Worm (Caenorhabditis elegans): ENCODE results near the gene C25F6.6.

C25F6.6 gene

DNA sequence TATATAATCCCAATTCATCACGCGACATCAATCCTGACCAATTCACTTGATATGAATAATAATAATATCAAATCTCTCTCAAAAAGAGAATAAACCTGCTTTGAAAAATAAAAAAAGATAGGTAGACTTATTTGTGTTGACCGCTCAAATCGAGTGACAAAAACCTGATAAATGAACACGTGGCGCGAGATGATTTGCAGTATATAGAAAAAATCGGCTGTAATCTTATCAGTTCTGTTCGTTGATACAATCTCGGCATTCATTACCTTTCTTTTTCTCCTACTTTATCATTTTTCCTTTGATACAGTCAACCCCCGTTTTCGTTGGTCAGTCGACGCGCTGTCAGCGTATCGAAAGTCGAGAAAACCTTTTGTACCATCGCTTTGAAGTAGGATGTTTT, 16.7 kb upstream of the C25F6.6 start:
- peak; percentile 89 for TF ChIP-seq crh-2 (tag; optimal IDR thresholded peaks at IDR 0.05)
- peak; percentile 78 for TF ChIP-seq sma-3 (GFP tag; optimal IDR thresholded peaks at IDR 0.05)
- peak; percentile 44 for TF ChIP-seq egl-27 (tag; optimal IDR thresholded peaks at IDR 0.05)
- TF ChIP-seq ceh-16 (tag; optimal IDR thresholded peaks at IDR 0.05) = no peak
- peak; percentile 85 for TF ChIP-seq fos-1 (tag; optimal IDR thresholded peaks at IDR 0.05)
- no peak for TF ChIP-seq lin-39 (tag; optimal IDR thresholded peaks at IDR 0.05)
- TF ChIP-seq ZK546.5 (tag; optimal IDR thresholded peaks at IDR 0.05) = no peak
- TF ChIP-seq nhr-25 (tag; optimal IDR thresholded peaks at IDR 0.05) = peak; percentile 51
- peak in 1 of 2 experiments; percentile 34 for TF ChIP-seq mdl-1 (tag; optimal IDR thresholded peaks at IDR 0.05)
- no peak for TF ChIP-seq alr-1 (tag; optimal IDR thresholded peaks at IDR 0.05)
- no peak for TF ChIP-seq unc-55 (GFP tag; optimal IDR thresholded peaks at IDR 0.05)
- TF ChIP-seq nhr-237 (tag; optimal IDR thresholded peaks at IDR 0.05) = no peak
- no peak for TF ChIP-seq unc-39 (tag; optimal IDR thresholded peaks at IDR 0.05)
- no peak for TF ChIP-seq ztf-11 (tag; optimal IDR thresholded peaks at IDR 0.05)
- no peak for TF ChIP-seq lsy-2 (tag; optimal IDR thresholded peaks at IDR 0.05)
- no peak for TF ChIP-seq ama-1 (optimal IDR thresholded peaks at IDR 0.05)
- no peak for TF ChIP-seq lin-13 (GFP tag; optimal IDR thresholded peaks at IDR 0.05)
- no peak for TF ChIP-seq ztf-1 (GFP tag; conservative IDR thresholded peaks at IDR 0.05)
- no peak for TF ChIP-seq nhr-23 (tag; optimal IDR thresholded peaks at IDR 0.05)
- no peak for TF ChIP-seq ceh-82 (tag; optimal IDR thresholded peaks at IDR 0.05)
- no peak for TF ChIP-seq peb-1 (tag; optimal IDR thresholded peaks at IDR 0.05)
- TF ChIP-seq blmp-1 (tag; optimal IDR thresholded peaks at IDR 0.05; ENCODE audit: insufficient read depth) = peak; percentile 78
- peak; percentile 32 for TF ChIP-seq nhr-21 (tag; optimal IDR thresholded peaks at IDR 0.05)
- peak; percentile 91 for TF ChIP-seq sma-9 (GFP tag; optimal IDR thresholded peaks at IDR 0.05)
- TF ChIP-seq sma-9 (tag; optimal IDR thresholded peaks at IDR 0.05) = no peak
- TF ChIP-seq nhr-6 (tag; optimal IDR thresholded peaks at IDR 0.05) = no peak
- TF ChIP-seq nhr-129 (tag; optimal IDR thresholded peaks at IDR 0.05) = no peak
- TF ChIP-seq elt-3 (tag; optimal IDR thresholded peaks at IDR 0.05) = no peak
- TF ChIP-seq mbf-1 (tag; optimal IDR thresholded peaks at IDR 0.05) = no peak
- no peak for TF ChIP-seq zag-1 (tag; optimal IDR thresholded peaks at IDR 0.05)
- TF ChIP-seq nhr-12 (tag; optimal IDR thresholded peaks at IDR 0.05) = no peak
- peak; percentile 51 for TF ChIP-seq F13H6.1 (tag; optimal IDR thresholded peaks at IDR 0.05)
- peak; percentile 29 for TF ChIP-seq gmeb-1 (tag; optimal IDR thresholded peaks at IDR 0.05)
- no peak for TF ChIP-seq sem-4 (tag; optimal IDR thresholded peaks at IDR 0.05)

DNA sequence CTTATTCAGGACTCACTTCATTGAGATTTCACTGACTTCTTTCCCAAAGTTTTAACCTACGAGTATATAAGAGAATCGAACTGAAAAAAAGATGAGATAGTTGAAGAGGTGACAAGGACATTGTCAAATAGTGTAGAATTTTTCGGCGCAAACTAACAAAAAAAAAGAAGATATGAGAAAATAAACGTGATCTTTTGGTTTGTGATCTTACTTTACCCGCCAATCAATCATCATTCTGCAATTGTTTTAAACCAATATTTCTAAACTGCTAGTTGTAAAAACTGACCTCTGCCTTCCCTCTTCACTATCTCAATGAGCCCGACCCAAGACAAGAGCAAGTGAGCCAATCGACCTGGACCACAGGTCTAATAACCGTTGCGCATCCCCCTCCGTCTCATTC, 15.5 kb upstream of the C25F6.6 start:
- TF ChIP-seq sma-9 (GFP tag; optimal IDR thresholded peaks at IDR 0.05) (peak; percentile 28), sma-9 (tag; optimal IDR thresholded peaks at IDR 0.05) (no peak), nhr-6 (tag; optimal IDR thresholded peaks at IDR 0.05) (no peak), C34F6.9 (tag; optimal IDR thresholded peaks at IDR 0.05) (no peak), nhr-10 (tag; optimal IDR thresholded peaks at IDR 0.05) (no peak)

DNA sequence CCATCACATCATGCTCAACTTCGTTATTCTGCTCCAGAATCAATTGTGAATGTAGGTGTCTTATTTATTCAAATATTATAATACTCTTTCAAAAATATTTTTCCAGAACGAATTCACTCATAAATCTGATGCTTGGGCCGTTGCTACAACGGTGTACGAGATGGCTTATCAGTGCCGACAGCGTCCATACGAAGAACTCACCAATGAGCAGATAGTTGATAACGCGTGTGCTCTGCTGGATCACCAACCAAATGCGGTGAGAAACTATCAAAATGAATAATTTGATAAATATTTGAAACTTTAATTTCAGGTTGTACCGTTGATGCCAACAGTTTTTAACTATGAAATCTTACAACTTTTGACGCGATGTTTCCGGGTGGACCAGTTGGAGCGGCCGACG, 15.0 kb upstream of the C25F6.6 start:
- peak; percentile 67 for TF ChIP-seq fos-1 (tag; optimal IDR thresholded peaks at IDR 0.05)
- no peak for TF ChIP-seq ztf-1 (GFP tag; conservative IDR thresholded peaks at IDR 0.05)

DNA sequence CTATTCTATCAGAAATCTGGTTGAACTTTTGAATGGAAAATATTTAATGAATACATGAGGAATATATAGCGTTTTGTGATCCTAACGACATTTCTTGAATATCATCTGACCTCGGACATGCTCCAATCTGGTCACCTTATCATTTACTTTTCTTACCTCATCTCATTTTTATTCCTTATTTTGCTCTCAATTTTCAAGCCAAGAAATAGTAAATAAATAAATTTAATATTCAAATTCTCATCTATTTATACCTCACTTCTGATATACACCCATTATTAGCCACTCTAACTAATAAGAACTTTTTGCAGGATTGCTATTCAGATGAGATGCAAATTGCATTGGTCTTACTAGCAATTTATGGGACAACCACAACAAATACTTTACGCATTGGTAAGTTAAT, 10.3 kb upstream of the C25F6.6 start, which contains the start of gene ddr-1:
Gene ddr-1 (plus strand): TSS at position 301 of the 400 bp plus-strand sequence.
- TF ChIP-seq sma-9 (GFP tag; optimal IDR thresholded peaks at IDR 0.05) = no peak
- no peak for TF ChIP-seq sma-9 (tag; optimal IDR thresholded peaks at IDR 0.05)
- no peak for TF ChIP-seq gmeb-1 (tag; optimal IDR thresholded peaks at IDR 0.05)
- no peak for TF ChIP-seq nhr-6 (tag; optimal IDR thresholded peaks at IDR 0.05)
- TF ChIP-seq Y55F3AM.14 (GFP tag; optimal IDR thresholded peaks at IDR 0.05) = no peak
- TF ChIP-seq skn-1 (tag; optimal IDR thresholded peaks at IDR 0.05) = no peak
- TF ChIP-seq blmp-1 (tag; optimal IDR thresholded peaks at IDR 0.05; ENCODE audit: insufficient read depth) = no peak
- no peak for TF ChIP-seq R02D3.7 (tag; optimal IDR thresholded peaks at IDR 0.05)
- no peak for TF ChIP-seq ama-1 (optimal IDR thresholded peaks at IDR 0.05)
- no peak for TF ChIP-seq ZK546.5 (tag; optimal IDR thresholded peaks at IDR 0.05)
- no peak for TF ChIP-seq peb-1 (tag; optimal IDR thresholded peaks at IDR 0.05)
- TF ChIP-seq nhr-25 (tag; optimal IDR thresholded peaks at IDR 0.05) = no peak
- no peak for TF ChIP-seq nhr-77 (tag; optimal IDR thresholded peaks at IDR 0.05)
- no peak for TF ChIP-seq aly-2 (tag; optimal IDR thresholded peaks at IDR 0.05)
- no peak for TF ChIP-seq elt-1 (tag; optimal IDR thresholded peaks at IDR 0.05)
- no peak for TF ChIP-seq sma-3 (GFP tag; optimal IDR thresholded peaks at IDR 0.05)
- TF ChIP-seq ztf-11 (tag; optimal IDR thresholded peaks at IDR 0.05) = no peak
- TF ChIP-seq ceh-82 (tag; optimal IDR thresholded peaks at IDR 0.05) = no peak
- no peak for TF ChIP-seq lin-39 (tag; optimal IDR thresholded peaks at IDR 0.05)
- no peak for TF ChIP-seq egl-27 (tag; optimal IDR thresholded peaks at IDR 0.05)
- TF ChIP-seq elt-3 (tag; optimal IDR thresholded peaks at IDR 0.05) = no peak

Data from whole organism, L2 larva.